Fruit fly (Drosophila melanogaster) whole organism: ENCODE measurements around the gene CG18585.

ENCODE experiments used
- CG8478 ChIP-seq: fragments of >200 bp; optimal IDR thresholded peaks from 2 replicates; lab custom pipeline; 2018; ENCODE audit warnings: inconsistent platforms
- EcR ChIP-seq, 2 experiments: fragments of >200 bp; optimal IDR thresholded peaks; 2 replicates each; lab custom pipeline; 2017; ENCODE audit warnings: missing biosample characterization in 2 of 2, missing genetic modification characterization in 2 of 2, missing genetic modification reagents in 2 of 2
- pan ChIP-seq: fragments of >200 bp; optimal IDR thresholded peaks from 2 replicates; lab custom pipeline; 2017
- psq ChIP-seq: fragments of >200 bp; optimal IDR thresholded peaks from 2 replicates; lab custom pipeline; 2017
- usp ChIP-seq: fragments of >200 bp; optimal IDR thresholded peaks from 2 replicates; lab custom pipeline; 2017; ENCODE audit warnings: missing biosample characterization, missing genetic modification characterization, mixed read lengths

- TF ChIP-seq usp (GFP tag; lab: Kevin White, UChicago) (no peak), psq (lab: Kevin White, UChicago) (no peak), EcR (GFP tag; optimal IDR thresholded peaks at IDR 0.05; lab: Kevin White, UChicago) (no peak), pan (lab: Kevin White, UChicago) (no peak), CG8478 (lab: Kevin White, UChicago) (no peak)
Observed at dm6 chr2L:7722102-7722501, 31.2 kb upstream of the CG18585 start.
